Fruit fly (Drosophila melanogaster) whole organism, embryonic: ENCODE results near the gene CG8568.

Experiments
- Abd-B ChIP-seq: fragments of 200-800 bp; sonication (Bioruptor generic); optimal IDR thresholded peaks from 2 replicates; lab custom pipeline; 2018; ENCODE audit warnings: missing biosample characterization, mild to moderate bottlenecking, missing genetic modification characterization, moderate library complexity
- Adf1 ChIP-seq: fragments of 200-800 bp; sonication (Bioruptor generic); IDR thresholded peaks from 2 replicates; pipeline ENCODE4 v1.3.6; 2022; ENCODE audit warnings: missing biosample characterization, missing genetic modification characterization
- Atf6 ChIP-seq: fragments of 200-800 bp; sonication (Bioruptor generic); IDR thresholded peaks from 2 replicates; pipeline ENCODE4 v1.3.6; 2022; ENCODE audit warnings: missing biosample characterization, missing genetic modification characterization
- CG10209 ChIP-seq: fragments of 200-800 bp; sonication (Bioruptor generic); optimal IDR thresholded peaks from 3 replicates; lab custom pipeline; 2017; ENCODE audit warnings: missing biosample characterization, mild to moderate bottlenecking, missing genetic modification characterization, missing genetic modification reagents
- CG10431 ChIP-seq: fragments of 200-800 bp; sonication (Bioruptor generic); optimal IDR thresholded peaks from 3 replicates; lab custom pipeline; 2018; ENCODE audit warnings: missing biosample characterization, mild to moderate bottlenecking, missing genetic modification characterization
- CG10565 ChIP-seq: fragments of 200-800 bp; sonication (Bioruptor generic); optimal IDR thresholded peaks from 3 replicates; lab custom pipeline; 2016; ENCODE audit warnings: missing biosample characterization, mild to moderate bottlenecking, missing genetic modification characterization
- CG11093 ChIP-seq: fragments of 200-800 bp; sonication (Bioruptor generic); IDR thresholded peaks from 3 replicates; pipeline ENCODE4 v1.3.6; 2022; ENCODE audit warnings: missing biosample characterization, missing genetic modification characterization
- CG12219 ChIP-seq: fragments of 200-800 bp; sonication (Bioruptor generic); optimal IDR thresholded peaks from 3 replicates; lab custom pipeline; 2018; ENCODE audit warnings: missing biosample characterization, mild to moderate bottlenecking, missing genetic modification characterization
- CG12299 ChIP-seq: fragments of 200-800 bp; sonication (Bioruptor generic); optimal IDR thresholded peaks from 2 replicates; lab custom pipeline; 2018; ENCODE audit warnings: missing biosample characterization, mild to moderate bottlenecking, missing genetic modification characterization
- CG14710 ChIP-seq: fragments of 200-800 bp; sonication (Bioruptor generic); optimal IDR thresholded peaks from 3 replicates; lab custom pipeline; 2019; ENCODE audit warnings: missing biosample characterization, mild to moderate bottlenecking, missing genetic modification characterization, moderate library complexity
- CG15514 ChIP-seq: fragments of 200-800 bp; sonication (Bioruptor generic); optimal IDR thresholded peaks from 3 replicates; lab custom pipeline; 2017; ENCODE audit warnings: missing biosample characterization, missing genetic modification characterization, mild to moderate bottlenecking, moderate library complexity, missing genetic modification reagents
- CG16863 ChIP-seq: fragments of 200-800 bp; sonication (Bioruptor generic); optimal IDR thresholded peaks from 3 replicates; lab custom pipeline; 2016; ENCODE audit warnings: missing biosample characterization, missing genetic modification characterization
- CG30403 ChIP-seq: fragments of 200-800 bp; sonication (Bioruptor generic); optimal IDR thresholded peaks from 3 replicates; lab custom pipeline; 2016; ENCODE audit warnings: missing biosample characterization, missing genetic modification characterization
- CG33213 ChIP-seq: fragments of 200-800 bp; sonication (Bioruptor generic); optimal IDR thresholded peaks from 3 replicates; lab custom pipeline; 2016; ENCODE audit warnings: missing biosample characterization, missing genetic modification characterization
- CG4820 ChIP-seq: fragments of 200-800 bp; sonication (Bioruptor generic); optimal IDR thresholded peaks from 3 replicates; lab custom pipeline; 2016; ENCODE audit warnings: missing biosample characterization, missing genetic modification characterization
- CG7987 ChIP-seq: fragments of 200-800 bp; sonication (Bioruptor generic); optimal IDR thresholded peaks from 2 replicates; lab custom pipeline; 2018; ENCODE audit warnings: missing biosample characterization, mild to moderate bottlenecking, missing genetic modification characterization, moderate library complexity
- CG9437 ChIP-seq: fragments of 200-800 bp; sonication (Bioruptor generic); optimal IDR thresholded peaks from 2 replicates; lab custom pipeline; 2018; ENCODE audit warnings: missing biosample characterization, mild to moderate bottlenecking, missing genetic modification characterization
- CkIIα-i1 ChIP-seq: fragments of 200-800 bp; sonication (Bioruptor generic); IDR thresholded peaks from 2 replicates; pipeline ENCODE4 v1.3.6; 2022; ENCODE audit warnings: missing biosample characterization, missing genetic modification characterization
- Doc2 ChIP-seq: fragments of 200-800 bp; sonication (Bioruptor generic); IDR thresholded peaks from 2 replicates; pipeline ENCODE4 v1.3.6; 2022; ENCODE audit warnings: missing biosample characterization, missing genetic modification characterization
- Doc3 ChIP-seq: fragments of 200-800 bp; sonication (Bioruptor generic); IDR thresholded peaks from 3 replicates; pipeline ENCODE4 v1.3.6; 2022; ENCODE audit warnings: missing biosample characterization, missing genetic modification characterization; ENCODE audit not compliant: partially characterized antibody
- Drgx ChIP-seq: fragments of 200-800 bp; sonication (Bioruptor generic); IDR thresholded peaks from 2 replicates; pipeline ENCODE4 v1.3.6; 2022; ENCODE audit warnings: missing biosample characterization, missing genetic modification characterization
- Eip74EF ChIP-seq, 2 experiments: fragments of 200-800 bp in 1 of 2; fragments of >200 bp in 1 of 2; sonication (Bioruptor generic) in 1 of 2; optimal IDR thresholded peaks; 2 replicates each; lab custom pipeline; 2017 to 2019; ENCODE audit warnings: missing biosample characterization in 2 of 2, missing genetic modification characterization in 2 of 2, mild to moderate bottlenecking in 1 of 2, moderate library complexity in 1 of 2
- Ets97D ChIP-seq: fragments of 200-800 bp; sonication (Bioruptor generic); optimal IDR thresholded peaks from 3 replicates; lab custom pipeline; 2016; ENCODE audit warnings: missing biosample characterization, missing genetic modification characterization
- Fer3 ChIP-seq: fragments of 200-800 bp; sonication (Bioruptor generic); optimal IDR thresholded peaks from 2 replicates; lab custom pipeline; 2018; ENCODE audit warnings: missing biosample characterization, mild to moderate bottlenecking, missing genetic modification characterization, moderate library complexity
- Hr3 ChIP-seq: fragments of 200-800 bp; sonication (Bioruptor generic); optimal IDR thresholded peaks from 3 replicates; lab custom pipeline; 2016; ENCODE audit warnings: missing biosample characterization, missing genetic modification characterization
- Mad ChIP-seq: fragments of 200-800 bp; sonication (Bioruptor generic); optimal IDR thresholded peaks from 2 replicates; lab custom pipeline; 2016; ENCODE audit warnings: missing biosample characterization, missing genetic modification characterization
- Mrtf ChIP-seq: fragments of 200-800 bp; sonication (Bioruptor generic); IDR thresholded peaks from 3 replicates; pipeline ENCODE4 v1.3.6; 2022; ENCODE audit warnings: missing biosample characterization, missing genetic modification characterization
- Myb ChIP-seq: fragments of 200-800 bp; sonication (Bioruptor generic); optimal IDR thresholded peaks from 2 replicates; lab custom pipeline; 2016; ENCODE audit warnings: missing biosample characterization, missing genetic modification characterization
- Neu2 ChIP-seq: fragments of 200-800 bp; sonication (Bioruptor generic); optimal IDR thresholded peaks from 3 replicates; lab custom pipeline; 2016; ENCODE audit warnings: missing biosample characterization, missing genetic modification characterization, borderline replicate concordance
- Optix ChIP-seq: fragments of 200-800 bp; sonication (Bioruptor generic); IDR thresholded peaks from 3 replicates; pipeline ENCODE4 v1.3.6; 2022; ENCODE audit warnings: missing biosample characterization, missing genetic modification characterization
- Sox100B ChIP-seq: fragments of 200-800 bp; sonication (Bioruptor generic); optimal IDR thresholded peaks from 3 replicates; lab custom pipeline; 2018; ENCODE audit warnings: missing biosample characterization, mild to moderate bottlenecking, missing genetic modification characterization
- Trl ChIP-seq, 3 experiments: fragments of >200 bp in 2 of 3; fragments of 200-800 bp in 1 of 3; sonication (Bioruptor generic) in 1 of 3; optimal IDR thresholded peaks; 2 replicates in 1 of 3; 3 replicates in 2 of 3; lab custom pipeline; 2016 to 2017; ENCODE audit warnings: missing biosample characterization in 1 of 3, missing genetic modification characterization in 1 of 3
- ac ChIP-seq: fragments of 200-800 bp; sonication (Bioruptor generic); optimal IDR thresholded peaks from 3 replicates; lab custom pipeline; 2017; ENCODE audit warnings: missing biosample characterization, mild to moderate bottlenecking, missing genetic modification characterization
- bbx ChIP-seq: fragments of 200-800 bp; sonication (Bioruptor generic); IDR thresholded peaks from 2 replicates; pipeline ENCODE4 v1.3.6; 2022; ENCODE audit warnings: missing biosample characterization, missing genetic modification characterization; ENCODE audit not compliant: partially characterized antibody
- crp ChIP-seq, 2 experiments: fragments of 200-800 bp; sonication (Bioruptor generic); optimal IDR thresholded peaks; 2 replicates in 1 of 2; 3 replicates in 1 of 2; lab custom pipeline; 2017; ENCODE audit warnings: missing biosample characterization in 2 of 2, missing genetic modification characterization in 2 of 2, mild to moderate bottlenecking in 1 of 2, moderate library complexity in 1 of 2
- h ChIP-seq: fragments of >200 bp; optimal IDR thresholded peaks from 2 replicates; lab custom pipeline; 2017
- hth ChIP-seq: fragments of >200 bp; optimal IDR thresholded peaks from 2 replicates; lab custom pipeline; 2017; ENCODE audit warnings: inconsistent platforms
- jigr1 ChIP-seq: fragments of 200-800 bp; sonication (Bioruptor generic); IDR thresholded peaks from 3 replicates; pipeline ENCODE4 v1.3.6; 2022; ENCODE audit warnings: missing biosample characterization, missing genetic modification characterization
- lab ChIP-seq: fragments of 200-800 bp; sonication (Bioruptor generic); optimal IDR thresholded peaks from 3 replicates; lab custom pipeline; 2017; ENCODE audit warnings: missing biosample characterization, missing genetic modification characterization, mild to moderate bottlenecking, moderate library complexity, missing genetic modification reagents
- onecut ChIP-seq: fragments of 200-800 bp; sonication (Bioruptor generic); IDR thresholded peaks from 2 replicates; pipeline ENCODE4 v1.3.6; 2022; ENCODE audit warnings: missing biosample characterization, missing genetic modification characterization
- p53 ChIP-seq: fragments of 200-800 bp; sonication (Bioruptor generic); optimal IDR thresholded peaks from 2 replicates; lab custom pipeline; 2016; ENCODE audit warnings: missing biosample characterization, missing genetic modification characterization
- prd ChIP-seq, 3 experiments: fragments of >200 bp in 2 of 3; fragments of 200-800 bp in 1 of 3; sonication (Bioruptor generic) in 1 of 3; optimal IDR thresholded peaks in 2 of 3; IDR thresholded peaks in 1 of 3; 2 replicates in 2 of 3; 3 replicates in 1 of 3; pipeline versions ENCODE4 v1.3.6 to Lab custom; 2017 to 2022; ENCODE audit warnings: missing biosample characterization in 1 of 3, missing genetic modification characterization in 1 of 3
- schlank ChIP-seq: fragments of 200-800 bp; sonication (Bioruptor generic); optimal IDR thresholded peaks from 2 replicates; lab custom pipeline; 2018; ENCODE audit warnings: missing biosample characterization, mild to moderate bottlenecking, missing genetic modification characterization
- sim ChIP-seq: fragments of 200-800 bp; sonication (Bioruptor generic); IDR thresholded peaks from 2 replicates; pipeline ENCODE4 v1.3.6; 2022; ENCODE audit warnings: missing biosample characterization, missing genetic modification characterization
- slbo ChIP-seq: fragments of 200-800 bp; sonication (Bioruptor generic); IDR thresholded peaks from 2 replicates; pipeline ENCODE4 v1.3.6; 2022; ENCODE audit warnings: missing biosample characterization, missing genetic modification characterization
- trem ChIP-seq: fragments of 200-800 bp; optimal IDR thresholded peaks from 3 replicates; lab custom pipeline; 2019; ENCODE audit warnings: missing biosample characterization, mild to moderate bottlenecking, missing genetic modification characterization, moderate library complexity
- trh ChIP-seq: fragments of 200-800 bp; sonication (Bioruptor generic); optimal IDR thresholded peaks from 2 replicates; lab custom pipeline; 2016; ENCODE audit warnings: missing biosample characterization, missing genetic modification characterization
- twi ChIP-seq: fragments of 200-800 bp; optimal IDR thresholded peaks from 2 replicates; lab custom pipeline; 2019; ENCODE audit warnings: missing biosample characterization, mild to moderate bottlenecking, missing genetic modification characterization, moderate library complexity
- unc-4 ChIP-seq: fragments of 200-800 bp; sonication (Bioruptor generic); IDR thresholded peaks from 2 replicates; pipeline ENCODE4 v1.3.6; 2022; ENCODE audit warnings: missing biosample characterization, missing genetic modification characterization; ENCODE audit not compliant: partially characterized antibody

The CG8568 gene

DNA sequence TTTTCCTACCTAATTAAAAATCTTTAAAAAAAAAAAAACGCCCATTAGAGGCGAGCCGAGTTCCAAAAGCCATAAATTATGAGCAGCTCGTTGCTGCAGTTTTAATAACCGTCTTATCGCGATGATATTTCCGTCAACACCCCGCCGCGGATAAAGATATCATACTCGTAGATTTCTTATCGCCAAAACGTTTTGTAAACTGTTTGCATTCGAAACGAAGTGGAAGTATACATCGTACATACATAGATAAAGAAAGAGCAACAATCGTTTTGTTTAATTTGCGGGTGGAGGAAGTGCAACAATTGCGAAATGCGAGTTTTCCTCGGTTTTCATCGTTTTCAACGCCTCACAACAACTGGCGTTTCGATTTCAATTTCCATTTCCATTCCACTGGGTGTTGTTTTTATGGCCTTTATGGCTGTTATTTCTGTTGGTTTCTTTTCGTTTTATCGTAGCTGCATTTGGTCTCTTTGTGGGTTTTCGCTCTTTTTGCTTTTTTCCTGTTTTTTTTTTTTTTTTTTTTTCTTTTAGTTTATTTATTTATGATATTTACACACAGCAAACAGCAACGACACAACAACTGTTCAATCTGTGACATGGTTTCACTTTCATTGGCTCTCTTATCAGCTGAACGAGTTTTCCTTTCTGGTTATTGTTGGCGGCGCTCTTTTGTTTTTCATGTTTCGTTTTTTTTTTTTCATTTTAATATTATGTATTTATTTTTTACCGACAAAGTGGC, 20.8 kb upstream of the CG8568 start (continued):
- peak; percentile 11 for TF ChIP-seq CG14710
- TF ChIP-seq Doc3, result no peak
- no peak for TF ChIP-seq Mad
- no peak for TF ChIP-seq CG16863 (GFP tag; lab: Kevin White, UChicago)
- TF ChIP-seq CG12299 (tag; lab: Kevin White, UChicago), result no peak
- no peak for TF ChIP-seq Myb (GFP tag; lab: Kevin White, UChicago)
- TF ChIP-seq Neu2 (GFP tag; lab: Kevin White, UChicago), result no peak
- no peak for TF ChIP-seq trem (tag; lab: Kevin White, UChicago)
- TF ChIP-seq Drgx (GFP tag; lab: Robert Waterston, UW), result peak; percentile 65
- no peak for TF ChIP-seq unc-4 (GFP tag; lab: Robert Waterston, UW)
- no peak for TF ChIP-seq Ets97D (GFP tag; lab: Kevin White, UChicago)
- TF ChIP-seq CG15514, result no peak
- TF ChIP-seq Adf1, result no peak
- TF ChIP-seq CG4820 (GFP tag; lab: Kevin White, UChicago), result no peak
- TF ChIP-seq CG7987 (GFP tag; lab: Kevin White, UChicago), result peak; percentile 17
- TF ChIP-seq Abd-B (GFP tag; lab: Kevin White, UChicago), result no peak
- no peak for TF ChIP-seq CG12219
- TF ChIP-seq Eip74EF (GFP tag; optimal IDR thresholded peaks at IDR 0.05; lab: Kevin White, UChicago), result no peak
- no peak for TF ChIP-seq Optix (GFP tag; lab: Robert Waterston, UW)
- no peak for TF ChIP-seq Mrtf
- no peak for TF ChIP-seq Atf6 (GFP tag; lab: Robert Waterston, UW)
- TF ChIP-seq lab (GFP tag; lab: Kevin White, UChicago), result peak; percentile 21
- no peak for TF ChIP-seq Fer3
- peak; percentile 34 for TF ChIP-seq CG10431 (GFP tag; lab: Kevin White, UChicago)
- no peak for TF ChIP-seq CG33213 (GFP tag; lab: Kevin White, UChicago)
- TF ChIP-seq ac (GFP tag; lab: Kevin White, UChicago), result peak; percentile 63
- TF ChIP-seq bbx, result no peak
- no peak for TF ChIP-seq Hr3
- TF ChIP-seq crp (GFP tag; optimal IDR thresholded peaks at IDR 0.05; lab: Kevin White, UChicago), result no peak
- no peak for TF ChIP-seq hth
- TF ChIP-seq CG10209 (GFP tag; lab: Kevin White, UChicago), result peak; percentile 11
- TF ChIP-seq prd (optimal IDR thresholded peaks at IDR 0.05; lab: Kevin White, UChicago), result no peak
- no peak for TF ChIP-seq prd (GFP tag; IDR thresholded peaks at IDR 0.05; lab: Robert Waterston, UW)
- TF ChIP-seq CG9437 (GFP tag; lab: Kevin White, UChicago), result no peak
- TF ChIP-seq CkIIα-i1, result no peak
- no peak for TF ChIP-seq slbo (GFP tag; lab: Robert Waterston, UW)
- no peak for TF ChIP-seq sim
- no peak for TF ChIP-seq CG11093 (GFP tag; lab: Robert Waterston, UW)
- TF ChIP-seq Doc2 (GFP tag; lab: Robert Waterston, UW), result no peak
- no peak for TF ChIP-seq h (lab: Kevin White, UChicago)
- TF ChIP-seq Trl (optimal IDR thresholded peaks at IDR 0.05; lab: Kevin White, UChicago), result no peak
- TF ChIP-seq Trl (GFP tag; optimal IDR thresholded peaks at IDR 0.05; lab: Kevin White, UChicago), result peak; percentile 31
- no peak for TF ChIP-seq jigr1 (GFP tag; lab: Robert Waterston, UW)
- TF ChIP-seq p53, result no peak
- TF ChIP-seq CG10565 (GFP tag; lab: Kevin White, UChicago), result no peak
- 0 out of 2 replicates have a peak, but pooled peaks have one; percentile 8 for TF ChIP-seq onecut (GFP tag; lab: Robert Waterston, UW)
- TF ChIP-seq twi, result no peak
- peak; percentile 52 for TF ChIP-seq Sox100B (GFP tag; lab: Kevin White, UChicago)
- TF ChIP-seq schlank (tag; lab: Kevin White, UChicago), result no peak
- no peak for TF ChIP-seq trh (GFP tag; lab: Kevin White, UChicago)
- TF ChIP-seq CG30403 (GFP tag; lab: Kevin White, UChicago), result no peak
